Worm (Caenorhabditis elegans): ENCODE data around the gene gly-12.

The gly-12 gene

ce11 chrX:7442477-7442876 lies 43.2 kb upstream of the gly-12 start, which contains the start of gene acl-12:
Gene acl-12, minus strand, starts transcription at chrX:7442577.
- TF ChIP-seq flh-1 (GFP tag; optimal IDR thresholded peaks at IDR 0.05), result no peak
- peak; percentile 0 for TF ChIP-seq unc-62 (GFP tag; optimal IDR thresholded peaks at IDR 0.05)
- TF ChIP-seq mls-2 (tag; optimal IDR thresholded peaks at IDR 0.05), result peak; percentile 13
- no peak for TF ChIP-seq pha-4 (tag; optimal IDR thresholded peaks at IDR 0.05)
- no peak for TF ChIP-seq nhr-237 (tag; optimal IDR thresholded peaks at IDR 0.05)
- TF ChIP-seq nhr-12 (tag; optimal IDR thresholded peaks at IDR 0.05), result no peak
- no peak for TF ChIP-seq ztf-11 (tag; optimal IDR thresholded peaks at IDR 0.05)
- TF ChIP-seq mab-5 (tag; optimal IDR thresholded peaks at IDR 0.05), result no peak
- TF ChIP-seq sem-2 (GFP tag; optimal IDR thresholded peaks at IDR 0.05), result no peak
- TF ChIP-seq hlh-1 (tag; optimal IDR thresholded peaks at IDR 0.05), result peak; percentile 50
- no peak for TF ChIP-seq snpc-4 (tag; optimal IDR thresholded peaks at IDR 0.05)
- TF ChIP-seq ceh-39 (tag; optimal IDR thresholded peaks at IDR 0.05), result no peak
- no peak for TF ChIP-seq tbx-8 (GFP tag; optimal IDR thresholded peaks at IDR 0.05)

DNA sequence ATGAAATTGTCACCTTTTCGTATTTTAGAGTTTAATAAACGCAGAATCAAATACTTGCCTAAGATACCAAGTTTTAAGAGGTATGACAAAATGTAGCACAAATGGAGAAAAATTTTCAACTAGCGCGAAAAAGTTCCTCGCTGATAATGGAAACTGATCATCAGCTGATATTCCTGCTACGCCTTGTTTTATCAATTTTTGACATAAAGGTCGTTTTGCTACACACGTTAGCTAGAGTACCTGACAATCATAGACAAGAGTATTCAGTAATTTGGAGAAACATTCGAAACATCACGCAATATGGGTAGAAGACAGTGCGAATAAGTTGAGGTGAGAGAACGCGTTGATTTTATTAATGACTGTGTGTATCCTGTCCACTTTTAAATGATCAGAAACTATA lies 39.9 kb upstream of the gly-12 start:
- no peak for TF ChIP-seq cnd-1 (tag; optimal IDR thresholded peaks at IDR 0.05)
- TF ChIP-seq pha-4 (tag; optimal IDR thresholded peaks at IDR 0.05), result no peak
- TF ChIP-seq M03D4.4 (tag; optimal IDR thresholded peaks at IDR 0.05), result no peak
- no peak for TF ChIP-seq mab-5 (tag; optimal IDR thresholded peaks at IDR 0.05)
- TF ChIP-seq ztf-11 (tag; optimal IDR thresholded peaks at IDR 0.05), result no peak
- no peak for TF ChIP-seq sptf-1 (tag; optimal IDR thresholded peaks at IDR 0.05)
- no peak for TF ChIP-seq elt-3 (tag; optimal IDR thresholded peaks at IDR 0.05)
- TF ChIP-seq ceh-83 (GFP tag; optimal IDR thresholded peaks at IDR 0.05), result no peak
- TF ChIP-seq tbx-8 (GFP tag; optimal IDR thresholded peaks at IDR 0.05), result no peak
- TF ChIP-seq nhr-12 (tag; optimal IDR thresholded peaks at IDR 0.05), result no peak
- TF ChIP-seq unc-120 (tag; optimal IDR thresholded peaks at IDR 0.05; ENCODE audit: poor library complexity, severe bottlenecking), result no peak
- TF ChIP-seq bed-3 (GFP tag; optimal IDR thresholded peaks at IDR 0.05), result no peak
- TF ChIP-seq mep-1 (tag; optimal IDR thresholded peaks at IDR 0.05), result no peak
- TF ChIP-seq ham-2 (GFP tag; optimal IDR thresholded peaks at IDR 0.05), result no peak
- TF ChIP-seq lsy-2 (tag; optimal IDR thresholded peaks at IDR 0.05), result no peak
- no peak for TF ChIP-seq mls-2 (tag; optimal IDR thresholded peaks at IDR 0.05)
- no peak for TF ChIP-seq ces-1 (GFP tag; optimal IDR thresholded peaks at IDR 0.05)
- no peak for TF ChIP-seq unc-39 (tag; optimal IDR thresholded peaks at IDR 0.05)

DNA sequence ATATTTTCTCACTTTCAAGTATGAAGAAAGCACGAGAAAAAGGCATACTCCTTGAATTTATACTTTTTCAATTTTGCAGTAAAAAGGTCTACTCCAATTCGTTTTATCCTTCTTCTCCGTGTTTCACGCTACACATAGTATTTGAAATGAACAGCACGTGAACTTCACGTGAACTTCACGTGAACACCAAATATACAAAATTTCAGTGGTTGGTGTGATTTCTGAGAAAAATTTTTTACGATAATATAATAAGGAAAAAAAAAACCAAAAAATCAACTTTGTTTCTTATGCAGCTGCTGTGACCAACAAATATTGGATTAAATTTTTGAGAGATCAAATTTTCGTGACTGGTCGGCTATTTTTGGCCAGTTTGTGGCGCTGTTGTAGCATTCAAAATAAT lies 39.2 kb upstream of the gly-12 start:
- TF ChIP-seq drap-1 (GFP tag; optimal IDR thresholded peaks at IDR 0.05) (no peak), mep-1 (tag; optimal IDR thresholded peaks at IDR 0.05) (no peak), ces-1 (GFP tag; optimal IDR thresholded peaks at IDR 0.05) (no peak), flh-1 (GFP tag; optimal IDR thresholded peaks at IDR 0.05) (no peak), blmp-1 (tag; optimal IDR thresholded peaks at IDR 0.05) (no peak), snpc-4 (tag; optimal IDR thresholded peaks at IDR 0.05) (no peak), bed-3 (GFP tag; optimal IDR thresholded peaks at IDR 0.05) (no peak), nhr-2 (tag; optimal IDR thresholded peaks at IDR 0.05) (no peak), cnd-1 (tag; optimal IDR thresholded peaks at IDR 0.05) (no peak), lin-32 (GFP tag; optimal IDR thresholded peaks at IDR 0.05) (no peak), M03D4.4 (tag; optimal IDR thresholded peaks at IDR 0.05) (no peak), unc-120 (tag; optimal IDR thresholded peaks at IDR 0.05; ENCODE audit: poor library complexity, severe bottlenecking) (no peak), pha-4 (tag; optimal IDR thresholded peaks at IDR 0.05) (no peak), elt-3 (tag; optimal IDR thresholded peaks at IDR 0.05) (no peak)

ce11 chrX:7447340-7447739 lies 38.3 kb upstream of the gly-12 start:
- TF ChIP-seq lin-13 (tag; optimal IDR thresholded peaks at IDR 0.05), result no peak
- no peak for TF ChIP-seq elt-3 (tag; optimal IDR thresholded peaks at IDR 0.05)
- TF ChIP-seq sem-2 (GFP tag; optimal IDR thresholded peaks at IDR 0.05), result no peak
- no peak for TF ChIP-seq pha-4 (tag; optimal IDR thresholded peaks at IDR 0.05)
- no peak for TF ChIP-seq tbx-8 (GFP tag; optimal IDR thresholded peaks at IDR 0.05)
- no peak for TF ChIP-seq mls-2 (tag; optimal IDR thresholded peaks at IDR 0.05)
- no peak for TF ChIP-seq nhr-2 (tag; optimal IDR thresholded peaks at IDR 0.05)
- TF ChIP-seq ceh-43 (GFP tag; optimal IDR thresholded peaks at IDR 0.05), result no peak
- no peak for TF ChIP-seq ceh-39 (tag; optimal IDR thresholded peaks at IDR 0.05)
- no peak for TF ChIP-seq nhr-12 (tag; optimal IDR thresholded peaks at IDR 0.05)
- no peak for TF ChIP-seq nhr-28 (tag; optimal IDR thresholded peaks at IDR 0.05)
- no peak for TF ChIP-seq flh-1 (GFP tag; optimal IDR thresholded peaks at IDR 0.05)
- TF ChIP-seq hlh-1 (tag; optimal IDR thresholded peaks at IDR 0.05), result no peak
- TF ChIP-seq unc-120 (tag; optimal IDR thresholded peaks at IDR 0.05; ENCODE audit: poor library complexity, severe bottlenecking), result no peak

DNA sequence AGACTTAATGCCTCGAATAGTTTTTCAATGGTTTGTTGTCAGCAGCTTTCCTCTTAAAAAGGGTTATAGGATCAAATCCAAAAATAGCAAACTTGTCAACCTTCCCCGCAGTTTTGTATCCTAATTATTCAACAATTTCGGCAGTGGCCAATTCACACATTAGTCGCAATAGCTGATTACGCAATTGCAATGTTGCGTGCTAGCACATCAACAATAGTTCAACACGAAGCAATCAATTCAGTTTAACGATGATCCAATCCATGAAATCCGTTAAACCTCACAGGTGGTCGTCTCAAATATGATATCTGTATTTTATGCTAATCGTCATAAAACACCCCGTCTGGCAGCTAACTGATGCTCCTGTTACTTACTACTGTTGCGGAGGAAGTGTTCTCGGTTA lies 33.1 kb upstream of the gly-12 start:
- TF ChIP-seq cnd-1 (tag; optimal IDR thresholded peaks at IDR 0.05) (peak; percentile 5), nhr-2 (tag; optimal IDR thresholded peaks at IDR 0.05) (peak; percentile 79), nhr-12 (tag; optimal IDR thresholded peaks at IDR 0.05) (no peak), hlh-1 (tag; optimal IDR thresholded peaks at IDR 0.05) (no peak), snpc-4 (tag; optimal IDR thresholded peaks at IDR 0.05) (no peak), M03D4.4 (tag; optimal IDR thresholded peaks at IDR 0.05) (no peak), sptf-1 (tag; optimal IDR thresholded peaks at IDR 0.05) (no peak), blmp-1 (tag; optimal IDR thresholded peaks at IDR 0.05) (no peak), sem-2 (GFP tag; optimal IDR thresholded peaks at IDR 0.05) (no peak), unc-62 (GFP tag; optimal IDR thresholded peaks at IDR 0.05) (no peak), unc-120 (tag; optimal IDR thresholded peaks at IDR 0.05; ENCODE audit: poor library complexity, severe bottlenecking) (no peak), lin-13 (tag; optimal IDR thresholded peaks at IDR 0.05) (no peak), flh-1 (GFP tag; optimal IDR thresholded peaks at IDR 0.05) (no peak), drap-1 (GFP tag; optimal IDR thresholded peaks at IDR 0.05) (no peak), ztf-11 (tag; optimal IDR thresholded peaks at IDR 0.05) (no peak), bed-3 (GFP tag; optimal IDR thresholded peaks at IDR 0.05) (no peak), pha-4 (tag; optimal IDR thresholded peaks at IDR 0.05) (no peak), zip-8 (tag; optimal IDR thresholded peaks at IDR 0.05) (peak; percentile 66), ceh-39 (tag; optimal IDR thresholded peaks at IDR 0.05) (no peak), lsy-2 (tag; optimal IDR thresholded peaks at IDR 0.05) (no peak), ces-1 (GFP tag; optimal IDR thresholded peaks at IDR 0.05) (no peak), unc-39 (tag; optimal IDR thresholded peaks at IDR 0.05) (no peak)

Data from whole organism, mixed stage, embryonic.